Fruit fly (Drosophila melanogaster): ENCODE results near the gene Srp72.

The Srp72 gene

DNA sequence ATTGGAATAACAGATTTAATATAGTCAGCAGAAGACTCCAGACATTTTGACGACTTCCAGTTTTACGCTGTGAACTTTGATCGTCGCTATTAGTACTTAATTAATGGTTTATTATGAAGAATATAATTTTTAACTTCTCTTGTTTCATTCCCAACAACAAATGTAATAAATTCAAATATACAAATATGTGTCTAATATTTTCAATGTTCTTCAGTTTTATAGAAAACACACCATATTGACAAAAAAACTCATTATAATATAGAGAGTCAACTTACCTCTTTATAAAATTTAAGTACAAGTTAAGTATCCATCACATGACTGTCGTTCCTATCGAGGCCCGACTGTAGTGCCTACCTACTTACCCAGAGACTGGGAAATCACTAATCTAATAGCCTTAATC, 15.2 kb upstream of the Srp72 start (continued):
- TF ChIP-seq row (GFP tag; IDR thresholded peaks at IDR 0.05) = peak; percentile 33; the same call in 1 of the 3 replicates
- peak; percentile 12 for TF ChIP-seq CG9437 (GFP tag; optimal IDR thresholded peaks at IDR 0.05)
- no peak for TF ChIP-seq Rx (GFP tag; IDR thresholded peaks at IDR 0.05)
- TF ChIP-seq CG17802 (tag; optimal IDR thresholded peaks at IDR 0.05) = no peak
- TF ChIP-seq Hr51 (GFP tag; optimal IDR thresholded peaks at IDR 0.05) = peak in 1 of 2 experiments; percentile 54
- peak; percentile 17 for TF ChIP-seq CG2678 (tag; optimal IDR thresholded peaks at IDR 0.05)
- no peak for TF ChIP-seq tio (GFP tag; optimal IDR thresholded peaks at IDR 0.05)
- no peak for TF ChIP-seq Xbp1 (GFP tag; optimal IDR thresholded peaks at IDR 0.05)
- no peak for TF ChIP-seq CG34224 (GFP tag; IDR thresholded peaks at IDR 0.05; ENCODE audit: partially characterized antibody)
- peak; percentile 90 for TF ChIP-seq grau (tag; optimal IDR thresholded peaks at IDR 0.05)
- peak; percentile 6 for TF ChIP-seq CG2712 (tag; optimal IDR thresholded peaks at IDR 0.05)
- TF ChIP-seq CG13424 (tag; optimal IDR thresholded peaks at IDR 0.05) = peak; percentile 11
- TF ChIP-seq danr (GFP tag; IDR thresholded peaks at IDR 0.05) = no peak
- TF ChIP-seq CG8924 (tag; optimal IDR thresholded peaks at IDR 0.05) = no peak
- TF ChIP-seq Bgb (GFP tag; IDR thresholded peaks at IDR 0.05; ENCODE audit: partially characterized antibody) = no peak
- TF ChIP-seq CG17359 (tag; optimal IDR thresholded peaks at IDR 0.05) = no peak
- peak; percentile 20 for TF ChIP-seq CG15269 (tag; optimal IDR thresholded peaks at IDR 0.05)
- TF ChIP-seq sd (tag; optimal IDR thresholded peaks at IDR 0.05) = peak; percentile 39
- peak; percentile 31; the same call in 1 of the 2 replicates for TF ChIP-seq Xrp1 (GFP tag; IDR thresholded peaks at IDR 0.05)
- no peak for TF ChIP-seq CG2120 (GFP tag; optimal IDR thresholded peaks at IDR 0.05)
- no peak for TF ChIP-seq sr (GFP tag; IDR thresholded peaks at IDR 0.05)
- peak in 1 of 2 experiments; percentile 10 for TF ChIP-seq chif (GFP tag; optimal IDR thresholded peaks at IDR 0.05)
- TF ChIP-seq MESR4 (GFP tag; optimal IDR thresholded peaks at IDR 0.05) = no peak
- TF ChIP-seq shn (GFP tag; optimal IDR thresholded peaks at IDR 0.05) = no peak
- no peak for TF ChIP-seq Nf-YA (GFP tag; IDR thresholded peaks at IDR 0.05)
- TF ChIP-seq CG10267 (tag; optimal IDR thresholded peaks at IDR 0.05) = peak; percentile 9

dm6 chr3R:20574535-20574980, 14.0 kb upstream of the Srp72 start:
- TF ChIP-seq CG11398 (GFP tag; optimal IDR thresholded peaks at IDR 0.05) (peak; percentile 2), knrl (GFP tag; IDR thresholded peaks at IDR 0.05; ENCODE audit: partially characterized antibody) (no peak), CG1647 (GFP tag; optimal IDR thresholded peaks at IDR 0.05) (no peak), CG14014 (GFP tag; IDR thresholded peaks at IDR 0.05) (peak; percentile 12; the same call in 1 of the 2 replicates), CG16863 (GFP tag; optimal IDR thresholded peaks at IDR 0.05) (no peak), Max (GFP tag; optimal IDR thresholded peaks at IDR 0.05) (peak; percentile 58), gce (GFP tag; IDR thresholded peaks at IDR 0.05) (peak; percentile 45; the same call in 1 of the 3 replicates), CG32772 (GFP tag; IDR thresholded peaks at IDR 0.05) (no peak), CG11247 (GFP tag; IDR thresholded peaks at IDR 0.05) (no peak), pfk (GFP tag; optimal IDR thresholded peaks at IDR 0.05) (peak; percentile 71), Ssrp (tag; optimal IDR thresholded peaks at IDR 0.05) (no peak), peb (GFP tag; IDR thresholded peaks at IDR 0.05) (peak; percentile 10; the same call in 1 of the 2 replicates), CG31365 (tag; optimal IDR thresholded peaks at IDR 0.05) (no peak), chm (GFP tag; IDR thresholded peaks at IDR 0.05) (peak; percentile 62), onecut (GFP tag; IDR thresholded peaks at IDR 0.05) (peak; percentile 8; the same call in 1 of the 2 replicates), Drgx (GFP tag; IDR thresholded peaks at IDR 0.05) (0 out of 2 replicates have a peak, but pooled peaks have one; percentile 15), cwo (GFP tag; optimal IDR thresholded peaks at IDR 0.05) (peak; percentile 20), tll (GFP tag; optimal IDR thresholded peaks at IDR 0.05) (no peak), chinmo (GFP tag; IDR thresholded peaks at IDR 0.05; ENCODE audit: partially characterized antibody) (peak; percentile 72; the same call in 3 of the 4 replicates), PHDP (tag; optimal IDR thresholded peaks at IDR 0.05) (peak; percentile 42), CG12769 (tag; optimal IDR thresholded peaks at IDR 0.05) (peak; percentile 68), CG2116 (GFP tag; optimal IDR thresholded peaks at IDR 0.05) (peak; percentile 2), Pdp1 (GFP tag; optimal IDR thresholded peaks at IDR 0.05) (peak in 1 of 2 experiments; percentile 63), CG7372 (GFP tag; IDR thresholded peaks at IDR 0.05) (no peak), hth (optimal IDR thresholded peaks at IDR 0.05) (no peak)
